Worm (Caenorhabditis elegans) whole organism, L1 larva: ENCODE results near the gene egl-21.

Source experiments
- C34B4.2 ChIP-seq: sonication (generic microtip); optimal IDR thresholded peaks from 2 replicates; lab custom pipeline; 2017; ENCODE audit warnings: mild to moderate bottlenecking, missing genetic modification characterization, missing compliant biosample characterization
- Y116A8C.19 ChIP-seq: sonication (generic microtip); optimal IDR thresholded peaks from 2 replicates; lab custom pipeline; 2016; ENCODE audit warnings: missing compliant biosample characterization, missing genetic modification characterization, borderline replicate concordance
- aha-1 ChIP-seq: fragments of 150-350 bp; optimal IDR thresholded peaks from 2 replicates; lab custom pipeline; 2014; ENCODE audit warnings: missing biosample characterization, missing genetic modification characterization
- alr-1 ChIP-seq: fragments of 200-800 bp; sonication (Bioruptor generic); optimal IDR thresholded peaks from 2 replicates; lab custom pipeline; 2018; ENCODE audit warnings: borderline replicate concordance, mild to moderate bottlenecking, missing genetic modification characterization, missing compliant biosample characterization
- blmp-1 ChIP-seq: fragments of 150-350 bp; optimal IDR thresholded peaks from 2 replicates; lab custom pipeline; 2014; ENCODE audit warnings: missing biosample characterization, missing genetic modification characterization
- ceh-8 ChIP-seq: fragments of 200-800 bp; sonication (Bioruptor generic); optimal IDR thresholded peaks from 2 replicates; lab custom pipeline; 2018; ENCODE audit warnings: mild to moderate bottlenecking, missing genetic modification characterization, moderate library complexity, missing compliant biosample characterization
- ceh-88 ChIP-seq: fragments of 200-800 bp; sonication (Bioruptor generic); IDR thresholded peaks from 2 replicates; pipeline ENCODE4 v1.3.6; 2022; ENCODE audit warnings: missing genetic modification characterization, missing compliant biosample characterization
- ces-1 ChIP-seq: fragments of 150-350 bp; optimal IDR thresholded peaks from 2 replicates; lab custom pipeline; 2014; ENCODE audit warnings: missing biosample characterization, missing genetic modification reagents, missing genetic modification characterization
- dsc-1 ChIP-seq: sonication (generic microtip); optimal IDR thresholded peaks from 2 replicates; lab custom pipeline; 2016; ENCODE audit warnings: mild to moderate bottlenecking, missing genetic modification characterization, missing compliant biosample characterization
- efl-1 ChIP-seq, 4 experiments: fragments of 150-350 bp; optimal IDR thresholded peaks in 3 of 4; peaks in 1 of 4; 1 replicate in 1 of 4; 2 replicates in 3 of 4; lab custom pipeline; 2014; ENCODE audit warnings: missing biosample characterization in 2 of 4, missing genetic modification characterization in 2 of 4, missing genetic modification reagents in 2 of 4
- elt-2 ChIP-seq: sonication (generic microtip); optimal IDR thresholded peaks from 2 replicates; lab custom pipeline; 2016; ENCODE audit warnings: missing genetic modification characterization, mild to moderate bottlenecking, inconsistent platforms, missing compliant biosample characterization, missing genetic modification reagents
- elt-3 ChIP-seq, 6 experiments: fragments of 150-350 bp in 1 of 6; sonication (generic microtip); optimal IDR thresholded peaks; 2 replicates each; lab custom pipeline; 2017 to 2018; ENCODE audit warnings: missing biosample characterization in 6 of 6, missing genetic modification characterization in 6 of 6, inconsistent platforms in 1 of 6
- ets-5 ChIP-seq: fragments of 200-800 bp; sonication (Bioruptor generic); IDR thresholded peaks from 2 replicates; pipeline ENCODE4 v1.3.6; 2022; ENCODE audit warnings: missing genetic modification characterization, missing compliant biosample characterization
- grh-1 ChIP-seq: fragments of 200-800 bp; sonication (Bioruptor generic); IDR thresholded peaks from 2 replicates; pipeline ENCODE4 v1.3.6; 2022; ENCODE audit warnings: missing genetic modification reagents, missing genetic modification characterization, missing compliant biosample characterization
- hpl-2 ChIP-seq: fragments of 150-350 bp; optimal IDR thresholded peaks from 2 replicates; lab custom pipeline; 2014; ENCODE audit warnings: missing biosample characterization, missing genetic modification reagents, missing genetic modification characterization
- irx-1 ChIP-seq: sonication (generic microtip); optimal IDR thresholded peaks from 2 replicates; lab custom pipeline; 2016; ENCODE audit warnings: missing genetic modification characterization, missing compliant biosample characterization
- isw-1 ChIP-seq: fragments of 200-800 bp; sonication (Bioruptor generic); IDR thresholded peaks from 2 replicates; pipeline ENCODE4 v1.3.6; 2022; ENCODE audit warnings: missing genetic modification characterization, missing compliant biosample characterization
- jun-1 ChIP-seq: fragments of 150-350 bp; optimal IDR thresholded peaks from 2 replicates; lab custom pipeline; 2014; ENCODE audit warnings: missing biosample characterization, missing genetic modification reagents, missing genetic modification characterization
- lin-13 ChIP-seq: fragments of 150-350 bp; optimal IDR thresholded peaks from 2 replicates; lab custom pipeline; 2014; ENCODE audit warnings: missing biosample characterization, missing genetic modification reagents, missing genetic modification characterization
- lin-15B ChIP-seq: fragments of 150-350 bp; sonication (generic microtip); optimal IDR thresholded peaks from 3 replicates; lab custom pipeline; 2014; ENCODE audit warnings: missing biosample characterization, missing genetic modification characterization
- lin-35 ChIP-seq, 2 experiments: fragments of 150-350 bp; optimal IDR thresholded peaks; 2 replicates each; lab custom pipeline; 2014; ENCODE audit warnings: missing biosample characterization in 2 of 2, missing genetic modification characterization in 2 of 2, missing genetic modification reagents in 2 of 2
- lin-39 ChIP-seq: fragments of 150-350 bp; optimal IDR thresholded peaks from 2 replicates; lab custom pipeline; 2014; ENCODE audit warnings: missing biosample characterization, missing genetic modification reagents, missing genetic modification characterization
- mab-9 ChIP-seq: fragments of 200-800 bp; sonication (Bioruptor generic); IDR thresholded peaks from 2 replicates; pipeline ENCODE4 v1.3.6; 2022; ENCODE audit warnings: missing genetic modification reagents, missing genetic modification characterization, missing compliant biosample characterization
- mdl-1 ChIP-seq, 2 experiments: fragments of 150-350 bp; optimal IDR thresholded peaks; 2 replicates each; lab custom pipeline; 2014 to 2017; ENCODE audit warnings: missing biosample characterization in 2 of 2, missing genetic modification characterization in 2 of 2, inconsistent platforms in 1 of 2
- mef-2 ChIP-seq: fragments of 150-350 bp; optimal IDR thresholded peaks from 2 replicates; lab custom pipeline; 2014; ENCODE audit warnings: missing biosample characterization, missing genetic modification characterization
- mep-1 ChIP-seq: fragments of 150-350 bp; optimal IDR thresholded peaks from 2 replicates; lab custom pipeline; 2014; ENCODE audit warnings: missing biosample characterization, missing genetic modification characterization
- nhr-12 ChIP-seq: sonication (generic microtip); optimal IDR thresholded peaks from 2 replicates; lab custom pipeline; 2017; ENCODE audit warnings: missing biosample characterization, missing genetic modification characterization
- nhr-20 ChIP-seq: sonication (generic microtip); optimal IDR thresholded peaks from 2 replicates; lab custom pipeline; 2016; ENCODE audit warnings: mild to moderate bottlenecking, missing genetic modification characterization, missing compliant biosample characterization
- nhr-47 ChIP-seq: sonication (generic microtip); optimal IDR thresholded peaks from 2 replicates; lab custom pipeline; 2016; ENCODE audit warnings: mild to moderate bottlenecking, missing genetic modification characterization, moderate library complexity, missing compliant biosample characterization
- nhr-76 ChIP-seq: sonication (generic microtip); optimal IDR thresholded peaks from 2 replicates; lab custom pipeline; 2017; ENCODE audit warnings: missing biosample characterization, missing genetic modification characterization
- nhr-77 ChIP-seq: fragments of 150-350 bp; optimal IDR thresholded peaks from 2 replicates; lab custom pipeline; 2014; ENCODE audit warnings: missing biosample characterization, missing genetic modification characterization
- nhr-84 ChIP-seq: sonication (generic microtip); optimal IDR thresholded peaks from 2 replicates; lab custom pipeline; 2017; ENCODE audit warnings: missing biosample characterization, missing genetic modification characterization
- nhr-85 ChIP-seq: sonication (generic microtip); peaks from one replicate; lab custom pipeline; 2016; ENCODE audit warnings: missing genetic modification characterization, inconsistent platforms, missing compliant biosample characterization
- nhr-90 ChIP-seq: sonication (generic microtip); optimal IDR thresholded peaks from 2 replicates; lab custom pipeline; 2016; ENCODE audit warnings: mild to moderate bottlenecking, missing genetic modification characterization, missing compliant biosample characterization; ENCODE audit not compliant: poor library complexity
- pag-3 ChIP-seq: sonication (generic microtip); optimal IDR thresholded peaks from 2 replicates; lab custom pipeline; 2017; ENCODE audit warnings: missing genetic modification characterization, mild to moderate bottlenecking, missing compliant biosample characterization, antibody characterized with exemption, borderline replicate concordance; ENCODE audit not compliant: insufficient read depth
- pax-3 ChIP-seq: fragments of 200-800 bp; sonication (Bioruptor generic); optimal IDR thresholded peaks from 2 replicates; lab custom pipeline; 2018; ENCODE audit warnings: mild to moderate bottlenecking, missing genetic modification characterization, moderate library complexity, missing compliant biosample characterization
- rnt-1 ChIP-seq: sonication (generic microtip); optimal IDR thresholded peaks from 2 replicates; lab custom pipeline; 2016; ENCODE audit warnings: mild to moderate bottlenecking, missing genetic modification characterization, moderate library complexity, missing compliant biosample characterization
- skn-1 ChIP-seq: fragments of 150-350 bp; optimal IDR thresholded peaks from 2 replicates; lab custom pipeline; 2014; ENCODE audit warnings: missing biosample characterization, missing genetic modification characterization
- snu-23 ChIP-seq: sonication (generic microtip); optimal IDR thresholded peaks from 2 replicates; lab custom pipeline; 2016; ENCODE audit warnings: missing genetic modification characterization, missing compliant biosample characterization
- sup-37 ChIP-seq: fragments of 200-800 bp; sonication (Bioruptor generic); optimal IDR thresholded peaks from 2 replicates; lab custom pipeline; 2018; ENCODE audit warnings: mild to moderate bottlenecking, missing genetic modification characterization, missing compliant biosample characterization
- tbx-2 ChIP-seq: sonication (generic microtip); optimal IDR thresholded peaks from 2 replicates; lab custom pipeline; 2016; ENCODE audit warnings: missing genetic modification characterization, missing compliant biosample characterization
- unc-30 ChIP-seq: sonication (generic microtip); optimal IDR thresholded peaks from 2 replicates; lab custom pipeline; 2017; ENCODE audit warnings: missing biosample characterization, missing genetic modification characterization
- unc-86 ChIP-seq: sonication (generic microtip); optimal IDR thresholded peaks from 2 replicates; lab custom pipeline; 2016; ENCODE audit warnings: missing genetic modification characterization, missing compliant biosample characterization
- vab-15 ChIP-seq: sonication (generic microtip); optimal IDR thresholded peaks from 2 replicates; lab custom pipeline; 2017; ENCODE audit warnings: missing genotype, mild to moderate bottlenecking, missing genetic modification characterization, missing compliant biosample characterization
- xbp-1 ChIP-seq: sonication (generic microtip); optimal IDR thresholded peaks from 2 replicates; lab custom pipeline; 2016; ENCODE audit warnings: missing genetic modification characterization, missing compliant biosample characterization
- zag-1 ChIP-seq: fragments of 150-350 bp; optimal IDR thresholded peaks from 2 replicates; lab custom pipeline; 2014; ENCODE audit warnings: missing biosample characterization, missing genetic modification characterization
- ztf-11 ChIP-seq, 2 experiments: sonication (generic microtip); optimal IDR thresholded peaks; 2 replicates each; lab custom pipeline; 2016 to 2017; ENCODE audit warnings: missing genetic modification characterization in 2 of 2, missing biosample characterization in 1 of 2, missing compliant biosample characterization in 1 of 2

The egl-21 gene

DNA sequence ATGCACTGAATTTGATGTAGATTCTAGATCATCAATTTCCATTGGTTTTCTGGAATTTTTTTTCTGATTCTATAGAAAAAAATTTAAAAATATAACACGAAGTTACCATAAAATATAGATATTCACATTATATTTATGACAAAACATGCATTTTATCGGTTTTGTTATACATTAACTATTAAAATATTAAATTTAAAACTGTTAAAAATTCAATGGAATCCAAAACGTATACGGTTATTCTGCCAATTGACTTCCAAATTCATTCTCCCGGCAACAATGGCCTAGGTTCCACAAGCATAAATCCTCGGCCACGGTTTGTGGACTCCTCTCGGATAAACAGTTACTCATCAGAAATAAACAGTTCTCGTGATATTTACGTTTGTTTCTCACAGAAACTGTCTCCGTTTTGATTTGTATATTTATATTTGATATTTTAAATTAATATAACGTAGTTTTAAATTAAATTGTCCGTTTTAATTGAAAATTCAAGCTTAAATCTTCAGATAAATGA, 2.0 kb upstream of the egl-21 start, which contains the start of the genes F01D4.5 and ced-5 (continued):
- TF ChIP-seq elt-3 (tag; optimal IDR thresholded peaks at IDR 0.05; lab: Kevin White, UChicago), result peak in 3 of 6 experiments; percentile 5 to 77 (median 41)
- peak; percentile 92 for TF ChIP-seq nhr-20 (tag; lab: Kevin White, UChicago)
- TF ChIP-seq hpl-2, result no peak
- no peak for TF ChIP-seq mef-2 (tag; lab: Kevin White, UChicago)
- peak; percentile 99 for TF ChIP-seq irx-1
- no peak for TF ChIP-seq zag-1 (tag; lab: Kevin White, UChicago)
- peak; percentile 92 for TF ChIP-seq xbp-1
- peak; percentile 54 for TF ChIP-seq blmp-1 (tag; lab: Kevin White, UChicago)
- no peak for TF ChIP-seq nhr-84
- TF ChIP-seq sup-37, result peak; percentile 83
- TF ChIP-seq lin-35 (GFP tag; optimal IDR thresholded peaks at IDR 0.05; lab: Kevin White, UChicago), result peak; percentile 70 to 86
- peak; percentile 88 for TF ChIP-seq snu-23
- peak; percentile 79 for TF ChIP-seq ceh-88 (GFP tag; lab: Robert Waterston, UW)
- peak; percentile 92 for TF ChIP-seq mep-1 (tag; lab: Kevin White, UChicago)
- TF ChIP-seq isw-1 (GFP tag; lab: Robert Waterston, UW), result peak; percentile 79
- no peak for TF ChIP-seq aha-1
- TF ChIP-seq rnt-1 (tag; lab: Kevin White, UChicago), result peak; percentile 100
- peak; percentile 68 for TF ChIP-seq grh-1 (GFP tag; lab: Robert Waterston, UW)
- TF ChIP-seq Y116A8C.19, result peak; percentile 94
- peak; percentile 94 for TF ChIP-seq nhr-47 (tag; lab: Kevin White, UChicago)
- peak in 1 of 2 experiments; percentile 97 for TF ChIP-seq ztf-11 (tag; optimal IDR thresholded peaks at IDR 0.05; lab: Kevin White, UChicago)
- TF ChIP-seq pax-3 (tag; lab: Kevin White, UChicago), result peak; percentile 95
- TF ChIP-seq skn-1 (tag; lab: Kevin White, UChicago), result peak; percentile 69
- TF ChIP-seq lin-15B (tag; lab: Kevin White, UChicago), result peak; percentile 74
- TF ChIP-seq elt-2 (tag; lab: Kevin White, UChicago), result peak; percentile 91
- TF ChIP-seq unc-86 (tag; lab: Kevin White, UChicago), result peak; percentile 77
- peak; percentile 72 for TF ChIP-seq lin-39 (tag; lab: Kevin White, UChicago)
- TF ChIP-seq ets-5 (GFP tag; lab: Robert Waterston, UW), result no peak
- peak; percentile 87 for TF ChIP-seq mab-9 (GFP tag; lab: Robert Waterston, UW)
- peak; percentile 68 for TF ChIP-seq lin-13 (GFP tag; lab: Kevin White, UChicago)
- no peak for TF ChIP-seq nhr-76
- no peak for TF ChIP-seq unc-30 (tag; lab: Kevin White, UChicago)
- TF ChIP-seq efl-1 (optimal IDR thresholded peaks at IDR 0.05; lab: Kevin White, UChicago), result peak; percentile 69 to 80
- peak; percentile 81 to 97 for TF ChIP-seq efl-1 (GFP tag; optimal IDR thresholded peaks at IDR 0.05 in 1 of 2; lab: Kevin White, UChicago)
- peak; percentile 97 for TF ChIP-seq nhr-85 (tag; lab: Kevin White, UChicago)
- peak; percentile 98 for TF ChIP-seq nhr-90 (tag; lab: Kevin White, UChicago)
- TF ChIP-seq ceh-8, result peak; percentile 88
- peak; percentile 58 for TF ChIP-seq jun-1 (tag; lab: Kevin White, UChicago)
- no peak for TF ChIP-seq nhr-12 (tag; lab: Kevin White, UChicago)
- TF ChIP-seq pag-3 (tag; lab: Kevin White, UChicago), result peak; percentile 21
- TF ChIP-seq ces-1 (GFP tag; lab: Kevin White, UChicago), result no peak
- no peak for TF ChIP-seq alr-1 (tag; lab: Kevin White, UChicago)
- peak; percentile 95 for TF ChIP-seq tbx-2 (tag; lab: Kevin White, UChicago)
- TF ChIP-seq dsc-1 (tag; lab: Kevin White, UChicago), result peak; percentile 95
- peak in 1 of 2 experiments; percentile 70 for TF ChIP-seq mdl-1 (tag; optimal IDR thresholded peaks at IDR 0.05; lab: Kevin White, UChicago)
- peak; percentile 4 for TF ChIP-seq vab-15
- no peak for TF ChIP-seq nhr-77 (tag; lab: Kevin White, UChicago)
- TF ChIP-seq C34B4.2 (tag; lab: Kevin White, UChicago), result peak; percentile 35
- TF ChIP-seq, all 84 proteins: peak for 62
